Fruit fly (Drosophila melanogaster) whole organism, prepupa: ENCODE results near the gene mab-21.
A peak's percentile ranks its signal among the peaks of the same experiment; 100 is the strongest.

Experiments
- CG10669 ChIP-seq: fragments of 200-800 bp; sonication (Bioruptor generic); optimal IDR thresholded peaks from 3 replicates; lab custom pipeline; 2018; ENCODE audit warnings: missing biosample characterization, mild to moderate bottlenecking, missing genetic modification characterization, moderate library complexity
- CG11294 ChIP-seq: fragments of 200-800 bp; sonication (Bioruptor generic); IDR thresholded peaks from 2 replicates; pipeline ENCODE4 v1.3.6; 2022; ENCODE audit warnings: missing biosample characterization, missing genetic modification characterization
- CG15336 ChIP-seq: fragments of 200-800 bp; sonication (Bioruptor generic); IDR thresholded peaks from 2 replicates; pipeline ENCODE4 v1.3.6; 2022; ENCODE audit warnings: missing biosample characterization, missing genetic modification characterization
- CG3032 ChIP-seq: fragments of 200-800 bp; optimal IDR thresholded peaks from 2 replicates; lab custom pipeline; 2019; ENCODE audit warnings: missing biosample characterization, mild to moderate bottlenecking, missing genetic modification characterization, moderate library complexity
- CG31627 ChIP-seq: fragments of 200-800 bp; sonication (Bioruptor generic); optimal IDR thresholded peaks from 3 replicates; lab custom pipeline; 2016; ENCODE audit warnings: missing biosample characterization, missing genetic modification characterization
- CG32006 ChIP-seq: fragments of 200-800 bp; sonication (Bioruptor generic); optimal IDR thresholded peaks from 3 replicates; lab custom pipeline; 2017; ENCODE audit warnings: missing biosample characterization, mild to moderate bottlenecking, missing genetic modification characterization
- CG34406 ChIP-seq: fragments of 200-800 bp; sonication (Bioruptor generic); optimal IDR thresholded peaks from 3 replicates; lab custom pipeline; 2016; ENCODE audit warnings: missing biosample characterization, missing genetic modification characterization
- CG3919 ChIP-seq: fragments of 200-800 bp; sonication (Bioruptor generic); optimal IDR thresholded peaks from 3 replicates; lab custom pipeline; 2016; ENCODE audit warnings: missing biosample characterization, missing genetic modification characterization
- CG4318 ChIP-seq: fragments of 200-800 bp; sonication (Bioruptor generic); optimal IDR thresholded peaks from 3 replicates; lab custom pipeline; 2017; ENCODE audit warnings: missing biosample characterization, mild to moderate bottlenecking, missing genetic modification characterization
- CG6163 ChIP-seq: fragments of 200-800 bp; sonication (Bioruptor generic); IDR thresholded peaks from 3 replicates; pipeline ENCODE4 v1.3.6; 2022; ENCODE audit warnings: missing biosample characterization, missing genetic modification characterization
- CG6276 ChIP-seq: fragments of 200-800 bp; sonication (Bioruptor generic); optimal IDR thresholded peaks from 2 replicates; lab custom pipeline; 2017; ENCODE audit warnings: missing biosample characterization, mild to moderate bottlenecking, missing genetic modification characterization
- CG6792 ChIP-seq: fragments of 200-800 bp; sonication (Bioruptor generic); optimal IDR thresholded peaks from 3 replicates; lab custom pipeline; 2016; ENCODE audit warnings: missing biosample characterization, missing genetic modification characterization
- CG6808 ChIP-seq: fragments of 200-800 bp; sonication (Bioruptor generic); optimal IDR thresholded peaks from 3 replicates; lab custom pipeline; 2017; ENCODE audit warnings: missing biosample characterization, missing genetic modification characterization, mild to moderate bottlenecking, moderate library complexity, missing genetic modification reagents
- CG6854 ChIP-seq: fragments of 200-800 bp; sonication (Bioruptor generic); optimal IDR thresholded peaks from 2 replicates; lab custom pipeline; 2017; ENCODE audit warnings: missing biosample characterization, mild to moderate bottlenecking, missing genetic modification characterization
- CG7368 ChIP-seq: fragments of 200-800 bp; sonication (Bioruptor generic); optimal IDR thresholded peaks from 3 replicates; lab custom pipeline; 2016; ENCODE audit warnings: missing biosample characterization, missing genetic modification characterization
- CG8119 ChIP-seq: fragments of 200-800 bp; sonication (Bioruptor generic); IDR thresholded peaks from 3 replicates; pipeline ENCODE4 v1.3.6; 2022; ENCODE audit warnings: missing biosample characterization, missing genetic modification characterization
- CG8319 ChIP-seq: fragments of 200-800 bp; sonication (Bioruptor generic); optimal IDR thresholded peaks from 3 replicates; lab custom pipeline; 2016; ENCODE audit warnings: missing biosample characterization, missing genetic modification characterization
- CG8632 ChIP-seq: fragments of 200-800 bp; sonication (Bioruptor generic); optimal IDR thresholded peaks from 3 replicates; lab custom pipeline; 2016; ENCODE audit warnings: missing biosample characterization, missing genetic modification characterization
- CG9139 ChIP-seq: fragments of 200-800 bp; sonication (Bioruptor generic); optimal IDR thresholded peaks from 3 replicates; lab custom pipeline; 2017; ENCODE audit warnings: missing biosample characterization, mild to moderate bottlenecking, missing genetic modification characterization
- Eip75B ChIP-seq: fragments of 200-800 bp; sonication (Bioruptor generic); optimal IDR thresholded peaks from 3 replicates; lab custom pipeline; 2016; ENCODE audit warnings: missing biosample characterization, missing genetic modification characterization
- Eip78C ChIP-seq: fragments of 200-800 bp; sonication (Bioruptor generic); peaks from one replicate; lab custom pipeline; 2016; ENCODE audit warnings: missing biosample characterization, missing genetic modification characterization
- Ets21C ChIP-seq: fragments of 200-800 bp; sonication (Bioruptor generic); optimal IDR thresholded peaks from 3 replicates; lab custom pipeline; 2016; ENCODE audit warnings: missing biosample characterization, missing genetic modification characterization
- Ets96B ChIP-seq: fragments of 200-800 bp; optimal IDR thresholded peaks from 2 replicates; lab custom pipeline; 2019; ENCODE audit warnings: missing biosample characterization, mild to moderate bottlenecking, missing genetic modification characterization, moderate library complexity
- Gug ChIP-seq: fragments of 200-800 bp; sonication (Bioruptor generic); IDR thresholded peaks from 2 replicates; pipeline ENCODE4 v1.3.6; 2022; ENCODE audit warnings: missing biosample characterization, missing genetic modification characterization
- Hr38 ChIP-seq: sonication (Bioruptor generic); optimal IDR thresholded peaks from 2 replicates; lab custom pipeline; 2016; ENCODE audit warnings: missing biosample characterization, missing genetic modification characterization
- Hr39 ChIP-seq: fragments of 200-800 bp; sonication (Bioruptor generic); optimal IDR thresholded peaks from 2 replicates; lab custom pipeline; 2016; ENCODE audit warnings: missing biosample characterization, missing genetic modification characterization
- Hr4 ChIP-seq: fragments of 200-800 bp; sonication (Bioruptor generic); optimal IDR thresholded peaks from 3 replicates; lab custom pipeline; 2016; ENCODE audit warnings: missing biosample characterization, missing genetic modification characterization
- Lpt ChIP-seq: fragments of 200-800 bp; sonication (Bioruptor generic); optimal IDR thresholded peaks from 3 replicates; lab custom pipeline; 2016; ENCODE audit warnings: missing biosample characterization, missing genetic modification characterization
- Met ChIP-seq: fragments of 200-800 bp; sonication (Bioruptor generic); optimal IDR thresholded peaks from 3 replicates; lab custom pipeline; 2016; ENCODE audit warnings: missing biosample characterization, missing genetic modification characterization
- OdsH ChIP-seq: fragments of 200-800 bp; sonication (Bioruptor generic); optimal IDR thresholded peaks from 3 replicates; lab custom pipeline; 2016; ENCODE audit warnings: missing biosample characterization, missing genetic modification characterization
- Smox ChIP-seq: fragments of 200-800 bp; sonication (Bioruptor generic); optimal IDR thresholded peaks from 3 replicates; lab custom pipeline; 2016; ENCODE audit warnings: missing biosample characterization, missing genetic modification characterization
- Sox102F ChIP-seq: fragments of 200-800 bp; sonication (Bioruptor generic); optimal IDR thresholded peaks from 2 replicates; lab custom pipeline; 2016; ENCODE audit warnings: missing biosample characterization, mild to moderate bottlenecking, missing genetic modification characterization
- Sox15 ChIP-seq: fragments of 200-800 bp; sonication (Bioruptor generic); optimal IDR thresholded peaks from 3 replicates; lab custom pipeline; 2016; ENCODE audit warnings: missing biosample characterization, missing genetic modification characterization
- achi ChIP-seq: fragments of 200-800 bp; sonication (Bioruptor generic); optimal IDR thresholded peaks from 3 replicates; lab custom pipeline; 2016; ENCODE audit warnings: missing biosample characterization, missing genetic modification characterization
- acj6 ChIP-seq: fragments of 200-800 bp; sonication (Bioruptor generic); optimal IDR thresholded peaks from 3 replicates; lab custom pipeline; 2016; ENCODE audit warnings: missing biosample characterization, missing genetic modification characterization
- cyc ChIP-seq: fragments of 200-800 bp; sonication (Bioruptor generic); optimal IDR thresholded peaks from 3 replicates; lab custom pipeline; 2016; ENCODE audit warnings: missing biosample characterization, missing genetic modification characterization
- dac ChIP-seq: fragments of 200-800 bp; sonication (Bioruptor generic); optimal IDR thresholded peaks from 2 replicates; lab custom pipeline; 2017; ENCODE audit warnings: missing biosample characterization, mild to moderate bottlenecking, missing genetic modification characterization
- eg ChIP-seq: fragments of 200-800 bp; sonication (Bioruptor generic); IDR thresholded peaks from 3 replicates; pipeline ENCODE4 v1.3.6; 2022; ENCODE audit warnings: missing biosample characterization, missing genetic modification characterization
- esn ChIP-seq: fragments of 200-800 bp; sonication (Bioruptor generic); optimal IDR thresholded peaks from 2 replicates; lab custom pipeline; 2016; ENCODE audit warnings: missing biosample characterization, mild to moderate bottlenecking, missing genetic modification characterization, moderate library complexity
- fd59A ChIP-seq: fragments of 200-800 bp; sonication (Bioruptor generic); optimal IDR thresholded peaks from 2 replicates; lab custom pipeline; 2017; ENCODE audit warnings: missing biosample characterization, mild to moderate bottlenecking, missing genetic modification characterization, missing genetic modification reagents
- lz ChIP-seq: fragments of 200-800 bp; sonication (Bioruptor generic); optimal IDR thresholded peaks from 3 replicates; lab custom pipeline; 2016; ENCODE audit warnings: missing biosample characterization, missing genetic modification characterization
- net ChIP-seq: fragments of 200-800 bp; sonication (Bioruptor generic); optimal IDR thresholded peaks from 3 replicates; lab custom pipeline; 2016; ENCODE audit warnings: missing biosample characterization, missing genetic modification characterization
- pdm3 ChIP-seq: fragments of 200-800 bp; sonication (Bioruptor generic); optimal IDR thresholded peaks from 3 replicates; lab custom pipeline; 2016; ENCODE audit warnings: missing biosample characterization, missing genetic modification characterization
- salr ChIP-seq, 2 experiments: fragments of 200-800 bp; sonication (Bioruptor generic); optimal IDR thresholded peaks; 3 replicates each; lab custom pipeline; 2016 to 2018; ENCODE audit warnings: missing biosample characterization in 2 of 2, missing genetic modification characterization in 2 of 2, mild to moderate bottlenecking in 1 of 2
- spab ChIP-seq: fragments of 200-800 bp; sonication (Bioruptor generic); optimal IDR thresholded peaks from 2 replicates; lab custom pipeline; 2017; ENCODE audit warnings: missing biosample characterization, mild to moderate bottlenecking, missing genetic modification characterization, missing genetic modification reagents
- ss ChIP-seq, 2 experiments: fragments of 200-800 bp; sonication (Bioruptor generic); optimal IDR thresholded peaks; 2 replicates in 1 of 2; 3 replicates in 1 of 2; lab custom pipeline; 2017 to 2018; ENCODE audit warnings: mild to moderate bottlenecking in 2 of 2, missing biosample characterization in 2 of 2, missing genetic modification characterization in 2 of 2, moderate library complexity in 1 of 2
- svp ChIP-seq: fragments of 200-800 bp; sonication (Bioruptor generic); peaks from one replicate; lab custom pipeline; 2016; ENCODE audit warnings: missing biosample characterization, missing genetic modification characterization
- vri ChIP-seq: fragments of 200-800 bp; sonication (Bioruptor generic); optimal IDR thresholded peaks from 3 replicates; lab custom pipeline; 2016; ENCODE audit warnings: missing biosample characterization, mild to moderate bottlenecking, missing genetic modification characterization

The mab-21 gene

DNA sequence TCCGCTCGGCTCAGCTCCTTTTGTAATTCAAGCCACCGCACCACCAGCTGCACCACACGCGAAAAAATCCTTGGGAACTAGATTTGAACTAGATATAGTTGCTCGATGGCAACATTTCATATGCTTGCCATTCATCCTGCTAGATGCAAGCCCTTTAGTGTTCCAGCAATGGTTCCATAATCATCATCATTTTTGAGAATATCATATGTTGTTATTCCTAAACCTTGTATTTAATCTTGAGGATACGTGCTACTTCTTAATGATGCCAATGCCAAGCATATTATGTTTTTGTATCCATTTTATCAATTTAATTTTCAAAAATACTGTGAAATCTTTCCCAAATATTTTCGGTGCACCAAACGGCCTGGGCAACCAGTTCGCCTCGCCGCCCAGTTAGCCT lies 39.9 kb upstream of the mab-21 start:
- TF ChIP-seq CG32006 (GFP tag; lab: Kevin White, UChicago) (peak; percentile 71), OdsH (GFP tag; lab: Kevin White, UChicago) (peak; percentile 11), eg (GFP tag; lab: Robert Waterston, UW) (peak; percentile 37; the same call in 2 of the 3 replicates), Hr38 (GFP tag; lab: Kevin White, UChicago) (no peak), salr (GFP tag; optimal IDR thresholded peaks at IDR 0.05; lab: Kevin White, UChicago) (peak in 1 of 2 experiments; percentile 28), spab (GFP tag; lab: Kevin White, UChicago) (no peak), Hr4 (peak; percentile 63), pdm3 (GFP tag; lab: Kevin White, UChicago) (peak; percentile 9), Eip78C (GFP tag; lab: Kevin White, UChicago) (peak; percentile 19), CG7368 (no peak), CG6163 (GFP tag; lab: Robert Waterston, UW) (0 out of 3 replicates have a peak, but pooled peaks have one; percentile 23), CG4318 (peak; percentile 18), cyc (GFP tag; lab: Kevin White, UChicago) (no peak), CG10669 (GFP tag; lab: Kevin White, UChicago) (no peak), Gug (GFP tag; lab: Robert Waterston, UW) (peak; percentile 35; the same call in 1 of the 2 replicates), Lpt (GFP tag; lab: Kevin White, UChicago) (peak; percentile 25), CG6276 (peak; percentile 61), CG15336 (GFP tag; lab: Robert Waterston, UW) (peak; percentile 66), fd59A (GFP tag; lab: Kevin White, UChicago) (no peak), achi (GFP tag; lab: Kevin White, UChicago) (no peak), net (GFP tag; lab: Kevin White, UChicago) (peak; percentile 38), acj6 (GFP tag; lab: Kevin White, UChicago) (peak; percentile 25), Hr39 (GFP tag; lab: Kevin White, UChicago) (no peak), CG34406 (no peak), dac (GFP tag; lab: Kevin White, UChicago) (no peak), CG6854 (no peak), Ets96B (tag; lab: Kevin White, UChicago) (no peak), esn (GFP tag; lab: Kevin White, UChicago) (no peak), Eip75B (GFP tag; lab: Kevin White, UChicago) (no peak), CG11294 (GFP tag; lab: Robert Waterston, UW) (no peak), ss (GFP tag; optimal IDR thresholded peaks at IDR 0.05; lab: Kevin White, UChicago) (no peak), CG6808 (GFP tag; lab: Kevin White, UChicago) (peak; percentile 2), Ets21C (GFP tag; lab: Kevin White, UChicago) (no peak), CG3919 (GFP tag; lab: Kevin White, UChicago) (no peak), CG8119 (GFP tag; lab: Robert Waterston, UW) (peak; percentile 76; the same call in 2 of the 3 replicates), CG6792 (GFP tag; lab: Kevin White, UChicago) (no peak), lz (GFP tag; lab: Kevin White, UChicago) (no peak)

DNA sequence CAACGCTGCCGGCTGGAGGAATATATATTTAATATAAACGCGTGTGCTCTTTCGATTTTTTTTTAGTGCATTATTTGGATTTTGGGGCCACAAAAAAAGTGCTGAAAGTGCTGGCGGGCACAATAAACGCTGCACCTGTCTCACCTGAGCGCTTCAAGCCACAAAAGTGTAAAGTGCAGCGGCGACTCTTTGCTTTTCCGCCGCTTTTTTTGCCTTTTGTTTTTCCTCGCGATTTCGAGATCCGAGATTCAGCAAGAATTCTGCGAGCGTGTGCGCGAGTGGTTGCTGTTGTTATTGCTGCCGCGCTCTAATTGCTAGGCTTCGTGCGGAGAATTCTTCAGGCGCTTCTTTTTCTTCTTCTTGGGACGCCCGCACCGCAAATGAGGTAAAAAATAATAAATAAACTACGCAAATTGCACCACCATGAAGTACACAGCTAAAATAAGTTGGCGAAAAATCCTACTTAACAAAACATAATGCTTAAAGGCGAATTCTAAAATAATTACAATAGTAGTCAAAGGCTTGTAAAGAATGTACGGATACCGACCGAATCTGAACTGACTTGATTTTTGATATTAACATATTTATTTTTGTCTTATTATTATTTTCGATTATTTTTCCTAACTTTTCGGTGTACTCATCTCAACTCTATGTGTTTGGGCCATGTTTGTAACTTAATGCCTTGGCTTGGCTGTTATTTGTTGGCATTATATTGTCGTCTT lies 38.1 kb upstream of the mab-21 start:
- TF ChIP-seq CG7368: no peak
- TF ChIP-seq Smox (GFP tag; lab: Kevin White, UChicago): no peak
- no peak for TF ChIP-seq Lpt (GFP tag; lab: Kevin White, UChicago)
- no peak for TF ChIP-seq spab (GFP tag; lab: Kevin White, UChicago)
- no peak for TF ChIP-seq fd59A (GFP tag; lab: Kevin White, UChicago)
- TF ChIP-seq CG9139 (GFP tag; lab: Kevin White, UChicago): no peak
- TF ChIP-seq CG31627: no peak
- no peak for TF ChIP-seq CG11294 (GFP tag; lab: Robert Waterston, UW)
- no peak for TF ChIP-seq CG8632 (GFP tag; lab: Kevin White, UChicago)
- no peak for TF ChIP-seq CG6276
- no peak for TF ChIP-seq Gug (GFP tag; lab: Robert Waterston, UW)
- no peak for TF ChIP-seq Sox102F (GFP tag; lab: Kevin White, UChicago)
- peak; percentile 4 for TF ChIP-seq OdsH (GFP tag; lab: Kevin White, UChicago)
- TF ChIP-seq Met: no peak
- no peak for TF ChIP-seq CG3919 (GFP tag; lab: Kevin White, UChicago)
- TF ChIP-seq svp: peak; percentile 1
- no peak for TF ChIP-seq CG3032 (tag; lab: Kevin White, UChicago)
- no peak for TF ChIP-seq CG10669 (GFP tag; lab: Kevin White, UChicago)
- peak; percentile 9 for TF ChIP-seq pdm3 (GFP tag; lab: Kevin White, UChicago)
- TF ChIP-seq Hr38 (GFP tag; lab: Kevin White, UChicago): no peak
- no peak for TF ChIP-seq dac (GFP tag; lab: Kevin White, UChicago)
- no peak for TF ChIP-seq Sox15 (GFP tag; lab: Kevin White, UChicago)
- TF ChIP-seq CG34406: no peak
- TF ChIP-seq vri (GFP tag; lab: Kevin White, UChicago): no peak
- no peak for TF ChIP-seq CG8319
- peak; percentile 37 for TF ChIP-seq CG32006 (GFP tag; lab: Kevin White, UChicago)
- peak; percentile 53; the same call in 2 of the 3 replicates for TF ChIP-seq eg (GFP tag; lab: Robert Waterston, UW)
